Worm (Caenorhabditis elegans) whole organism, L3 larva: Measurements from ENCODE around the gene clec-187.

Experiments
- R02D3.7 ChIP-seq: fragments of 150-350 bp; optimal IDR thresholded peaks from 2 replicates; lab custom pipeline; 2014; ENCODE audit warnings: missing biosample characterization, missing genetic modification characterization
- ZK546.5 ChIP-seq: sonication (generic microtip); optimal IDR thresholded peaks from 2 replicates; lab custom pipeline; 2017; ENCODE audit warnings: missing biosample characterization, missing genetic modification characterization
- ama-1 ChIP-seq: fragments of 150-350 bp; optimal IDR thresholded peaks from 2 replicates; lab custom pipeline; 2018
- ceh-16 ChIP-seq: sonication (generic microtip); optimal IDR thresholded peaks from 2 replicates; lab custom pipeline; 2017; ENCODE audit warnings: missing biosample characterization, missing genetic modification characterization
- ceh-82 ChIP-seq: fragments of 150-350 bp; optimal IDR thresholded peaks from 2 replicates; lab custom pipeline; 2014; ENCODE audit warnings: missing biosample characterization, missing genetic modification characterization
- egl-27 ChIP-seq: sonication (generic microtip); optimal IDR thresholded peaks from 4 replicates; lab custom pipeline; 2017; ENCODE audit warnings: missing biosample characterization, missing genetic modification reagents, missing genetic modification characterization
- elt-1 ChIP-seq: fragments of 150-350 bp; optimal IDR thresholded peaks from 2 replicates; lab custom pipeline; 2014; ENCODE audit warnings: missing biosample characterization, missing genetic modification characterization
- elt-2 ChIP-seq: sonication (generic microtip); optimal IDR thresholded peaks from 2 replicates; lab custom pipeline; 2016; ENCODE audit warnings: missing genetic modification reagents, mild to moderate bottlenecking, missing genetic modification characterization, missing compliant biosample characterization
- elt-3 ChIP-seq, 3 experiments: fragments of 150-350 bp in 1 of 3; sonication (generic microtip) in 2 of 3; optimal IDR thresholded peaks; 2 replicates in 2 of 3; 4 replicates in 1 of 3; lab custom pipeline; 2014 to 2017; ENCODE audit warnings: missing biosample characterization in 3 of 3, missing genetic modification characterization in 3 of 3
- fkh-2 ChIP-seq: fragments of 150-350 bp; optimal IDR thresholded peaks from 2 replicates; lab custom pipeline; 2014; ENCODE audit warnings: missing biosample characterization, missing genetic modification reagents, missing genetic modification characterization
- hmg-11 ChIP-seq: sonication (generic microtip); optimal IDR thresholded peaks from 2 replicates; lab custom pipeline; 2016; ENCODE audit warnings: missing genetic modification characterization, missing compliant biosample characterization
- jun-1 ChIP-seq: fragments of 150-350 bp; optimal IDR thresholded peaks from 2 replicates; lab custom pipeline; 2014; ENCODE audit warnings: missing biosample characterization, missing genetic modification reagents, missing genetic modification characterization
- lin-15B ChIP-seq: fragments of 150-350 bp; optimal IDR thresholded peaks from 2 replicates; lab custom pipeline; 2014; ENCODE audit warnings: missing biosample characterization, missing genetic modification characterization
- mml-1 ChIP-seq: fragments of 150-350 bp; sonication (generic microtip); optimal IDR thresholded peaks from 3 replicates; lab custom pipeline; 2014; ENCODE audit warnings: missing biosample characterization, missing genetic modification characterization
- nhr-11 ChIP-seq: fragments of 150-350 bp; optimal IDR thresholded peaks from 2 replicates; lab custom pipeline; 2014; ENCODE audit warnings: missing biosample characterization, missing genetic modification characterization
- nhr-12 ChIP-seq: fragments of 150-350 bp; optimal IDR thresholded peaks from 2 replicates; lab custom pipeline; 2014; ENCODE audit warnings: missing biosample characterization, missing genetic modification characterization
- nhr-23 ChIP-seq: fragments of 150-350 bp; optimal IDR thresholded peaks from 2 replicates; lab custom pipeline; 2014; ENCODE audit warnings: missing biosample characterization, missing genetic modification reagents, missing genetic modification characterization
- nhr-28 ChIP-seq: fragments of 150-350 bp; optimal IDR thresholded peaks from 2 replicates; lab custom pipeline; 2014; ENCODE audit warnings: missing biosample characterization, missing genetic modification characterization
- nhr-43 ChIP-seq: sonication (generic microtip); optimal IDR thresholded peaks from 2 replicates; lab custom pipeline; 2016; ENCODE audit warnings: mild to moderate bottlenecking, missing genetic modification characterization, missing compliant biosample characterization; ENCODE audit not compliant: poor library complexity, severe bottlenecking
- nhr-67 ChIP-seq: fragments of 150-350 bp; optimal IDR thresholded peaks from 2 replicates; lab custom pipeline; 2014; ENCODE audit warnings: missing biosample characterization, missing genetic modification characterization
- pha-4 ChIP-seq: fragments of 150-350 bp; optimal IDR thresholded peaks from 2 replicates; lab custom pipeline; 2014; ENCODE audit warnings: missing biosample characterization, missing genetic modification reagents, missing genetic modification characterization
- pqm-1 ChIP-seq: fragments of 150-350 bp; optimal IDR thresholded peaks from 2 replicates; lab custom pipeline; 2017; ENCODE audit warnings: missing biosample characterization, missing genetic modification characterization, inconsistent platforms
- sea-2 ChIP-seq: fragments of 150-350 bp; sonication (generic microtip); optimal IDR thresholded peaks from 4 replicates; lab custom pipeline; 2014; ENCODE audit warnings: missing biosample characterization, missing genetic modification reagents, missing genetic modification characterization
- skn-1 ChIP-seq: fragments of 150-350 bp; optimal IDR thresholded peaks from 2 replicates; lab custom pipeline; 2014; ENCODE audit warnings: missing biosample characterization, missing genetic modification characterization
- snpc-4 ChIP-seq: fragments of 150-350 bp; optimal IDR thresholded peaks from 2 replicates; lab custom pipeline; 2014; ENCODE audit warnings: missing biosample characterization, missing genetic modification characterization
- tbx-2 ChIP-seq: sonication (generic microtip); optimal IDR thresholded peaks from 2 replicates; lab custom pipeline; 2016; ENCODE audit warnings: mild to moderate bottlenecking, missing genetic modification characterization, missing compliant biosample characterization
- unc-39 ChIP-seq: sonication (generic microtip); optimal IDR thresholded peaks from 4 replicates; lab custom pipeline; 2017; ENCODE audit warnings: missing biosample characterization, missing genetic modification characterization
- zag-1 ChIP-seq: fragments of 150-350 bp; optimal IDR thresholded peaks from 2 replicates; lab custom pipeline; 2014; ENCODE audit warnings: missing biosample characterization, missing genetic modification characterization
- ztf-4 ChIP-seq: fragments of 150-350 bp; optimal IDR thresholded peaks from 2 replicates; lab custom pipeline; 2014; ENCODE audit warnings: missing biosample characterization, missing genetic modification characterization

The clec-187 gene

ce11 chrIV:12871445-12871947 lies at the start of gene clec-187:
Gene clec-187, minus strand, starts transcription at chrIV:12871495.
- TF ChIP-seq mml-1 (tag; lab: Kevin White, UChicago), result no peak
- TF ChIP-seq nhr-23 (tag; lab: Kevin White, UChicago), result no peak
- no peak for TF ChIP-seq ZK546.5 (tag; lab: Kevin White, UChicago)
- no peak for TF ChIP-seq nhr-28 (tag; lab: Kevin White, UChicago)
- TF ChIP-seq pha-4 (tag; lab: Kevin White, UChicago), result peak; percentile 3
- TF ChIP-seq elt-2, result peak; percentile 56
- TF ChIP-seq jun-1 (tag; lab: Kevin White, UChicago), result no peak
- no peak for TF ChIP-seq nhr-43 (tag; lab: Kevin White, UChicago)

ce11 chrIV:12921027-12921426 lies 49.7 kb upstream of the clec-187 start, which contains the start of gene C32H11.4:
Gene C32H11.4, plus strand, starts transcription at chrIV:12921264.
- TF ChIP-seq pqm-1, result peak; percentile 69
- TF ChIP-seq elt-2, result peak; percentile 85
- no peak for TF ChIP-seq jun-1 (tag; lab: Kevin White, UChicago)
- TF ChIP-seq nhr-43 (tag; lab: Kevin White, UChicago), result no peak

ce11 chrIV:12920553-12920952 lies 49.3 kb upstream of the clec-187 start:
- peak; percentile 52 for TF ChIP-seq pqm-1
- peak; percentile 33 for TF ChIP-seq skn-1 (tag; lab: Kevin White, UChicago)
- TF ChIP-seq ceh-16, result no peak

DNA sequence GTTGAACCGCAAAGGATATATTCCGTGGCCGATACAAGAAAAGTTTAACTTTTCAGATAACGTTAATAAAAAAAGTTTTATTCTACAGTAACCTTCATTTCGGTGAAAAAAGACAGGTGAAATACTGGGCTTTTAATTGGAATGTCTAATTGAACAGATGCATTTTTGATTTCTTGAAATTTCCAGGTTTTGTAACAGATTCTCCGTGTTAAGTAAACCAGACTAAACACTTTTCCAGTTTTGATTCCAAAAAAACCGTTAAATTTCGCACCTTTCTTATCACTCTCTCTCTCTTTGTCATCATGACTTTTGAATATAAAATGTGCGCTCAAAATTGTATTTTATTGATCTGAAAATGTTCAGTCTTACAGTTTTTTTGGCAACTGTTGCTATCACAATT lies 47.0 kb upstream of the clec-187 start, which contains the start of gene C32H11.3:
Gene C32H11.3 (plus strand): TSS at position 301 of the 400 bp plus-strand sequence.
- TF ChIP-seq hmg-11 (no peak), nhr-23 (tag; lab: Kevin White, UChicago) (no peak), elt-3 (tag; optimal IDR thresholded peaks at IDR 0.05; lab: Kevin White, UChicago) (no peak), fkh-2 (tag; lab: Kevin White, UChicago) (no peak), pqm-1 (no peak), nhr-67 (tag; lab: Kevin White, UChicago) (no peak), R02D3.7 (no peak), nhr-12 (tag; lab: Kevin White, UChicago) (no peak), elt-2 (no peak), elt-1 (no peak), nhr-11 (tag; lab: Kevin White, UChicago) (no peak), ceh-82 (no peak), nhr-43 (tag; lab: Kevin White, UChicago) (no peak)

DNA sequence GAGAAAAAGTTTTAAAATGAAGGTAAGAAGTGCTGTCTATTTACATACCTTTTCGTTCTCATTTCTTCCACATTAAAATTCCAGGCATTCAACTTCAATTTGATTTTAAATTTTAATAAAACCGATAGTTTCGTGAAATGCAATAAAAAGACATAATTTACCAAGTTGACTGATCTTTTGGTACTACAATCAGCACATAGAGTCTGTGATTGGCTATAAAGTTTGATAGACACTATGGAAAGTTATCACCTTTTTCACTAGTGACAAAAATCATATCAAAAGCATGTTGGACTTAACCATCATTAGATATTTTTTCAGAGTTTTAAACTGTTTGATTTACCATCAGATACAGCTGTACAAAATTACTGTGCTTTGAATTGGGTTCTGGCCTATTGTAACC lies 44.2 kb upstream of the clec-187 start, which contains the start of gene srz-15:
Gene srz-15 (plus strand): TSS at position 301 of the 400 bp plus-strand sequence.
- no peak for TF ChIP-seq nhr-11 (tag; lab: Kevin White, UChicago)
- TF ChIP-seq fkh-2 (tag; lab: Kevin White, UChicago), result no peak
- TF ChIP-seq skn-1 (tag; lab: Kevin White, UChicago), result no peak
- TF ChIP-seq sea-2 (GFP tag; lab: Kevin White, UChicago), result no peak
- no peak for TF ChIP-seq elt-3 (tag; optimal IDR thresholded peaks at IDR 0.05; lab: Kevin White, UChicago)
- no peak for TF ChIP-seq ztf-4 (tag; lab: Kevin White, UChicago)
- TF ChIP-seq nhr-43 (tag; lab: Kevin White, UChicago), result no peak
- TF ChIP-seq egl-27 (tag; lab: Kevin White, UChicago), result no peak
- TF ChIP-seq mml-1 (tag; lab: Kevin White, UChicago), result no peak

DNA sequence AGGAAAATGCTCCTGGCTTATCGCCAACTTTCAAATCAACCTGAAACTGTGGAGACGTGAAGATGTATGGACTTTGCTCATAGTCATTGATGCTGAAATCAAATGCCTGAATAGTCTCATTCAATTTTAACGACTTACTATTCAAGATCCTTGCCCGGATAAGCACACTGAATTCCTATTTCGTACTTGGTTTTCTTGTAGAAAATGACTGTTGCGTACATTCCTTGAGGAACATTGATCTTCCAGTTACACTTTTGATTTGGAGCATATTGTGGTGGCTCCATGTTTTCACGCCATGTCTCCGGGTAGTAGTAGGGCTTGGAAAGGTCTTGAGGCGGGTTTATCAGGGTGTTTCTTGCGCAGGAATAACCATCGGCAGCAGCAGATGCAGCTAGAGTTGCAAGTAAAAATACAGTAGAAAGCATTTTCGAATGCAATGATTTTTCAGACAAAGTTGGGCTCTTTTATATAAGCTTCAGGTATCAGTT lies 43.3 kb upstream of the clec-187 start, which contains the start of gene irg-6:
Gene irg-6 (minus strand): TSS at position 438 of the 488 bp plus-strand sequence.
- TF ChIP-seq lin-15B (tag; lab: Kevin White, UChicago) (no peak), nhr-23 (tag; lab: Kevin White, UChicago) (no peak), pqm-1 (no peak), unc-39 (tag; lab: Kevin White, UChicago) (no peak), tbx-2 (tag; lab: Kevin White, UChicago) (no peak), skn-1 (tag; lab: Kevin White, UChicago) (no peak), sea-2 (GFP tag; lab: Kevin White, UChicago) (no peak), pha-4 (tag; lab: Kevin White, UChicago) (no peak)

DNA sequence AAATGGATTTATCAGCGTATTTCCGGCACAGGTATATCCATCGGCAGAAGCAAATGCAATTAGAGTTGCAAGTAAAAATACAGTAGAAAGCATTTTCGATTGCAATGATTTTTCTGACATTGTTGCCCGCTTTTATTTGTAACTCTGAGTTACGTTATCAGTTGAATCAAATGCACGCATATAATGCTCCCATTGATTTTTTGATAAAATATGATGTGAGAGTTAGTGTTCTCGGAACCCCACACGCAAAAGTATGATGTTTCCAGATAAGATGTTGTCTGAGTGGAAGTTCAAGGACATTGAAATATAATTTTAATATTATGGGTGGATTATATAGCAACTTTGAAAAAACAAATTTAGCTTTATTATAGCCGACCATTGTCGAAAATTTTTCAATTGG lies 40.7 kb upstream of the clec-187 start, which contains the start of gene K08D8.5:
Gene K08D8.5 (minus strand): TSS at position 140 of the 400 bp plus-strand sequence.
- TF ChIP-seq pqm-1 (peak; percentile 51), ama-1 (lab: Kevin White, UChicago) (no peak), snpc-4 (no peak), elt-2 (peak; percentile 72), jun-1 (tag; lab: Kevin White, UChicago) (no peak), elt-1 (no peak), zag-1 (tag; lab: Kevin White, UChicago) (no peak), lin-15B (tag; lab: Kevin White, UChicago) (no peak)
